Worm (Caenorhabditis elegans): ENCODE measurements around the gene col-185.

Gene col-185

ce11 chrX:13527347-13528092, 16.6 kb upstream of the col-185 start, which contains the start of gene pab-2:
Gene pab-2, minus strand, starts transcription at chrX:13527415.
- no peak for TF ChIP-seq unc-62 (GFP tag; optimal IDR thresholded peaks at IDR 0.05)

- TF ChIP-seq unc-62 (GFP tag; optimal IDR thresholded peaks at IDR 0.05), result no peak
Measured at ce11 chrX:13526219-13527218, 15.6 kb upstream of the col-185 start.

- no peak for TF ChIP-seq unc-62 (GFP tag; optimal IDR thresholded peaks at IDR 0.05)
Measured at ce11 chrX:13525094-13525493, 14.2 kb upstream of the col-185 start.

- TF ChIP-seq unc-62 (GFP tag; optimal IDR thresholded peaks at IDR 0.05), result no peak
Measured at ce11 chrX:13518861-13519713, 8.2 kb upstream of the col-185 start, which contains the start of the genes cdk-4 and F18H3.1. Gene cdk-4, minus strand, starts transcription at chrX:13518911. Gene F18H3.1, plus strand, starts transcription at chrX:13519663.

ce11 chrX:13514384-13514783, 3.5 kb upstream of the col-185 start:
- TF ChIP-seq unc-62 (GFP tag; optimal IDR thresholded peaks at IDR 0.05), result no peak

- TF ChIP-seq unc-62 (GFP tag; optimal IDR thresholded peaks at IDR 0.05), result no peak
Measured at ce11 chrX:13511796-13512195, 899 bp upstream of the col-185 start.

- no peak for TF ChIP-seq unc-62 (GFP tag; optimal IDR thresholded peaks at IDR 0.05)
Measured at ce11 chrX:13510234-13510837, 561 bp downstream of the col-185 start.

- no peak for TF ChIP-seq unc-62 (GFP tag; optimal IDR thresholded peaks at IDR 0.05)
Measured at ce11 chrX:13507233-13507632, 3.7 kb downstream of the col-185 start, which contains the start of gene H06A10.1. Gene H06A10.1, plus strand, starts transcription at chrX:13507533.

- no peak for TF ChIP-seq unc-62 (GFP tag; optimal IDR thresholded peaks at IDR 0.05)
Measured at ce11 chrX:13506493-13506892, 4.4 kb downstream of the col-185 start.

ce11 chrX:13506043-13506442, 4.9 kb downstream of the col-185 start:
- no peak for TF ChIP-seq unc-62 (GFP tag; optimal IDR thresholded peaks at IDR 0.05)

- no peak for TF ChIP-seq unc-62 (GFP tag; optimal IDR thresholded peaks at IDR 0.05)
Measured at ce11 chrX:13505201-13505600, 5.7 kb downstream of the col-185 start.

- TF ChIP-seq unc-62 (GFP tag; optimal IDR thresholded peaks at IDR 0.05), result no peak
Measured at ce11 chrX:13503839-13504238, 7.1 kb downstream of the col-185 start.

ce11 chrX:13502282-13502681, 8.6 kb downstream of the col-185 start:
- no peak for TF ChIP-seq unc-62 (GFP tag; optimal IDR thresholded peaks at IDR 0.05)

- no peak for TF ChIP-seq unc-62 (GFP tag; optimal IDR thresholded peaks at IDR 0.05)
Measured at ce11 chrX:13500568-13500967, 10.3 kb downstream of the col-185 start, which contains the start of gene sad-1. Gene sad-1, minus strand, starts transcription at chrX:13500668.

ce11 chrX:13499923-13500322, 11.0 kb downstream of the col-185 start:
- TF ChIP-seq unc-62 (GFP tag; optimal IDR thresholded peaks at IDR 0.05), result no peak
